Worm (Caenorhabditis elegans): ENCODE measurements around the gene D2096.12.

The D2096.12 gene

ce11 chrIV:8339636-8340035 lies 23.6 kb upstream of the D2096.12 start, which contains the start of gene lgc-6:
TSS of gene lgc-6 (plus strand) at chrIV:8339936.
- TF ChIP-seq ces-1 (GFP tag; optimal IDR thresholded peaks at IDR 0.05) (no peak), nhr-237 (tag; optimal IDR thresholded peaks at IDR 0.05) (no peak), ceh-39 (tag; optimal IDR thresholded peaks at IDR 0.05) (no peak), bed-3 (GFP tag; optimal IDR thresholded peaks at IDR 0.05) (no peak), mep-1 (tag; optimal IDR thresholded peaks at IDR 0.05) (no peak), elt-1 (tag; optimal IDR thresholded peaks at IDR 0.05; ENCODE audit: borderline replicate concordance, insufficient read depth) (no peak), ztf-11 (tag; optimal IDR thresholded peaks at IDR 0.05) (no peak), pha-4 (tag; optimal IDR thresholded peaks at IDR 0.05) (no peak), ceh-43 (GFP tag; optimal IDR thresholded peaks at IDR 0.05) (no peak), zip-8 (tag; optimal IDR thresholded peaks at IDR 0.05) (no peak), mab-5 (tag; optimal IDR thresholded peaks at IDR 0.05) (no peak), hlh-1 (tag; optimal IDR thresholded peaks at IDR 0.05) (no peak), unc-62 (GFP tag; optimal IDR thresholded peaks at IDR 0.05) (no peak), lsy-2 (tag; optimal IDR thresholded peaks at IDR 0.05) (no peak), tbx-8 (GFP tag; optimal IDR thresholded peaks at IDR 0.05) (no peak), nhr-2 (tag; optimal IDR thresholded peaks at IDR 0.05) (no peak), nhr-12 (tag; optimal IDR thresholded peaks at IDR 0.05) (no peak)

- no peak for TF ChIP-seq lin-32 (GFP tag; optimal IDR thresholded peaks at IDR 0.05)
- TF ChIP-seq nhr-12 (tag; optimal IDR thresholded peaks at IDR 0.05): no peak
- TF ChIP-seq ceh-83 (GFP tag; optimal IDR thresholded peaks at IDR 0.05): no peak
- TF ChIP-seq sptf-1 (tag; optimal IDR thresholded peaks at IDR 0.05): no peak
- TF ChIP-seq mep-1 (tag; optimal IDR thresholded peaks at IDR 0.05): no peak
- TF ChIP-seq nhr-28 (tag; optimal IDR thresholded peaks at IDR 0.05): no peak
- TF ChIP-seq snpc-4 (tag; optimal IDR thresholded peaks at IDR 0.05): no peak
- no peak for TF ChIP-seq flh-1 (GFP tag; optimal IDR thresholded peaks at IDR 0.05)
- no peak for TF ChIP-seq unc-39 (tag; optimal IDR thresholded peaks at IDR 0.05)
- no peak for TF ChIP-seq nhr-2 (tag; optimal IDR thresholded peaks at IDR 0.05)
- no peak for TF ChIP-seq mab-5 (tag; optimal IDR thresholded peaks at IDR 0.05)
- TF ChIP-seq tbx-8 (GFP tag; optimal IDR thresholded peaks at IDR 0.05): no peak
- TF ChIP-seq ces-1 (GFP tag; optimal IDR thresholded peaks at IDR 0.05): no peak
- no peak for TF ChIP-seq lin-13 (tag; optimal IDR thresholded peaks at IDR 0.05)
- no peak for TF ChIP-seq nhr-237 (tag; optimal IDR thresholded peaks at IDR 0.05)
- TF ChIP-seq elt-1 (tag; optimal IDR thresholded peaks at IDR 0.05; ENCODE audit: borderline replicate concordance, insufficient read depth): no peak
- no peak for TF ChIP-seq M03D4.4 (tag; optimal IDR thresholded peaks at IDR 0.05)
- TF ChIP-seq ztf-11 (tag; optimal IDR thresholded peaks at IDR 0.05): no peak
- TF ChIP-seq nhr-76 (tag; optimal IDR thresholded peaks at IDR 0.05): no peak
Observed at ce11 chrIV:8342385-8342784, 20.9 kb upstream of the D2096.12 start, which contains the start of gene lgc-5. TSS of gene lgc-5 (plus strand) at chrIV:8342685.

DNA sequence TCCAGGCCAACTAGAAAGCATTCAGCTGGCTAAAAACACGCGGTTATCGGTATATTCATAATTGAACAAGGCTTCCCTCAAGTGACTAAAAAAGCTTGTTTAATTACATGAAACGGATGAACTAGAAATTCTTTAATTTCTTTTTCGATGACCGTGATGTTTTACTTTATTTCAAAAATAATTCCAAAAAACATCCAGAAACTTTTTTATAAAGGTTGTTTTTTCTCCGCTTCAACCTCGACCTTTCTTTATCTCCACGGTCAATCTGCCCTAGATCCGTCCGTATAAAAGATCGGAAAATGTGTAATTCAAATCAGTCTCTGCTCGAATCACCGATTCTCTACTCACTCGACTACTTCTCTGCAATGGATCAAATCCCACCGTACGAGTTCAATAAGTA lies 17.7 kb upstream of the D2096.12 start, which contains the start of gene F17E9.5:
F17E9.5 (plus strand) TSS at position 301 of the 400 bp plus-strand sequence.
- TF ChIP-seq unc-39 (tag; optimal IDR thresholded peaks at IDR 0.05) (no peak), zip-8 (tag; optimal IDR thresholded peaks at IDR 0.05) (no peak), ceh-83 (GFP tag; optimal IDR thresholded peaks at IDR 0.05) (no peak), bed-3 (GFP tag; optimal IDR thresholded peaks at IDR 0.05) (no peak), nhr-12 (tag; optimal IDR thresholded peaks at IDR 0.05) (no peak), nhr-76 (tag; optimal IDR thresholded peaks at IDR 0.05) (no peak), elt-3 (tag; optimal IDR thresholded peaks at IDR 0.05) (no peak), lin-13 (tag; optimal IDR thresholded peaks at IDR 0.05) (no peak), blmp-1 (tag; optimal IDR thresholded peaks at IDR 0.05) (no peak)

DNA sequence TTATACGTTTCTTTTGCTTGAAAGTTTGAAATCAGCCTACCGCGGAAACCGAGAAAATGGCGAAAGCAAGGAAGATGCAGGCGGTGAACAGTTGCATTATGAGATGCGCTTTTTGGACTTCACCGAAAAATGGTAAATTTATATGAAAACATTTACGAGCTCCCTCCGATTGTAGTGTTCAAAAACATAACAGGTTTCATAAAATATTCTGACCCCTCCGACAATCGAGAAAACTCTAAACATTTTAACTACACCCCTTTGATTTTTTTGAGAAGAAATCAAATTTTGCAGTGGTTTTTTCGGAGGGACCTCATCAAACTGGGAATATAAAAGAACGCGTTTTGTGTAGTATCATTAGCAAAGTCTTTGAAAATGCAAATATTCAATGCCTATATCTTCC lies 16.2 kb upstream of the D2096.12 start, which contains the start of the genes F17E9.18 and F17E9.15:
F17E9.18 (minus strand) TSS at position 101 of the 400 bp plus-strand sequence.
F17E9.15 (plus strand) TSS at position 368 of the 400 bp plus-strand sequence.
- TF ChIP-seq ztf-11 (tag; optimal IDR thresholded peaks at IDR 0.05) (no peak), sptf-1 (tag; optimal IDR thresholded peaks at IDR 0.05) (no peak)

DNA sequence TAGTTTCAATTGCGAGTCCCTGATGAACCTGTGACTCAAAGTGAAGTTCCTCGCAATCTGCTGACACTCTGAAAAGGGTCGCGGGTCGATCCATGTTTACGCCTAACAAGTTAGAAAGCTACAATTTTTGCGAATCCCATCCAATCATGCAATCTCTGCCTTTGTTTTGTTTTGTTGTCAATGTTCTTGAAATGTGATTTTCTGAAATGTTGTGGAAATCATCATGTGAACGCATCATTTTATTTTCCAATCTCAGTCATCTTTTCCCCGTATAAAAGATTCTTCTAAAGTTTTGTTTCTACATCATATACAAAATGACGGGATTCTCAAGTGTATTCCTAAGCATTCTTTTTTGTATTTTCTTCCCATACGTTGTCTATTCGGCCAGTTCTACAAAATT lies 15.2 kb upstream of the D2096.12 start, which contains the start of gene F17E9.4:
F17E9.4 (plus strand) TSS at position 301 of the 400 bp plus-strand sequence.
- no peak for TF ChIP-seq tbx-8 (GFP tag; optimal IDR thresholded peaks at IDR 0.05)
- no peak for TF ChIP-seq mep-1 (tag; optimal IDR thresholded peaks at IDR 0.05)
- no peak for TF ChIP-seq ztf-11 (tag; optimal IDR thresholded peaks at IDR 0.05)
- no peak for TF ChIP-seq mls-2 (tag; optimal IDR thresholded peaks at IDR 0.05)
- no peak for TF ChIP-seq lsy-2 (tag; optimal IDR thresholded peaks at IDR 0.05)
- TF ChIP-seq M03D4.4 (tag; optimal IDR thresholded peaks at IDR 0.05): no peak

Data from whole organism, mixed stage, embryonic.